Fruit fly (Drosophila melanogaster): ENCODE data around the gene hdm.
A peak's percentile ranks its signal among the peaks of the same experiment; 100 is the strongest.

Gene hdm

DNA sequence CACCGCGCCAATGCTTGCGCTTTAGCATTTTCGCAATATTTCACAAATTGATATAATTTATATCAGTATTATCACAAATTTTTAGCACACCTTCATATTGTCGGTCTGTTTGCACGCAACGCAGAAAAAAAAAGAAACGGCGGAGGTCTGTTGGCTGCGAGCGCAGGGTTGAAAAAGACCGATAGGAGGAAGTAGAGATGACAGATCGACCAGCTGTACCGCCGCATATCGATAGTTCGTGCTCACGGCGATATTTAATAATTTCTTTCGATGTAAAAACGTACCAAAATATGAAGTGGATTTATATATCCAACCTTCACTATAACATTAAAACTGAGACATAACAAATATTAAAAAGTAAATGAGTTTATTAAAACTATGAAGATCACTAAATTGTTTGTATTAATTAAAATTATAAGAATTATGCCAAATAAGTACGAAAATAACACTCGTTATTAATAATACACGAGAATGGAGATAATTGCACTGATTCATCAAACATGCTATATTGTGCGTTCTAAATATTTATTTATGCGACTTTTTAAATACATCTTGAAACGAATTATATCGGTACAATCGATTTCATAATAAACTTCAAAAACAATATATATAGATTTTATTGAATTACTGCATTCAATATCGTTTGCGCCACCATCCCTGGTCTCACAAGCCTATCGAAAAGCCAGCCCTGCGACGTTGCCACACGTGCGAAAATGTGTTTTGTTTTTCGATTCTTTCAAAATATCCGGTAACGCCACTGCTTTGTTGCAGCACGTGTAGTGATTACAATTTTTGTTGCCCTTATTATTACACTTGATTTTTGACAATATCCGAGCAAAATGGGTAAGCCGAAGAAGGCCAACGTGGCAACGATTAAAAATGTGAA, 18.5 kb downstream of the hdm start, which contains the start of the genes RpS6 and bys (continued):
- TF ChIP-seq ap (GFP tag; IDR thresholded peaks at IDR 0.05), result no peak
- TF ChIP-seq Hsf (GFP tag; optimal IDR thresholded peaks at IDR 0.05), result peak; percentile 33
- TF ChIP-seq danr (GFP tag; IDR thresholded peaks at IDR 0.05), result no peak
- TF ChIP-seq eyg (GFP tag; optimal IDR thresholded peaks at IDR 0.05), result peak; percentile 6
- TF ChIP-seq ase (GFP tag; IDR thresholded peaks at IDR 0.05), result peak; percentile 61; the same call in 1 of the 3 replicates
- TF ChIP-seq CG8478 (optimal IDR thresholded peaks at IDR 0.05), result no peak
- TF ChIP-seq salm (tag; optimal IDR thresholded peaks at IDR 0.05), result no peak
- peak; percentile 30; the same call in 1 of the 3 replicates for TF ChIP-seq so (GFP tag; IDR thresholded peaks at IDR 0.05)
- TF ChIP-seq Lim3 (GFP tag; IDR thresholded peaks at IDR 0.05), result no peak
- TF ChIP-seq HLH54F (GFP tag; optimal IDR thresholded peaks at IDR 0.05), result peak; percentile 22
- no peak for TF ChIP-seq repo (GFP tag; optimal IDR thresholded peaks at IDR 0.05)
- TF ChIP-seq CG15514 (GFP tag; optimal IDR thresholded peaks at IDR 0.05), result peak; percentile 22
- TF ChIP-seq ham (GFP tag; IDR thresholded peaks at IDR 0.05), result no peak
- TF ChIP-seq peb (GFP tag; IDR thresholded peaks at IDR 0.05), result no peak
- peak; percentile 41 for TF ChIP-seq kah (GFP tag; optimal IDR thresholded peaks at IDR 0.05)
- TF ChIP-seq Nf-YA (GFP tag; IDR thresholded peaks at IDR 0.05), result no peak
- no peak for TF ChIP-seq CG1529 (GFP tag; optimal IDR thresholded peaks at IDR 0.05)
- no peak for TF ChIP-seq CG14965 (GFP tag; optimal IDR thresholded peaks at IDR 0.05; ENCODE audit: borderline replicate concordance)
- peak; percentile 62 for TF ChIP-seq CG6272 (GFP tag; IDR thresholded peaks at IDR 0.05)
- TF ChIP-seq lmd (GFP tag; IDR thresholded peaks at IDR 0.05), result peak; percentile 30; the same call in 1 of the 2 replicates
- no peak for TF ChIP-seq CG10959 (GFP tag; IDR thresholded peaks at IDR 0.05)
- peak; percentile 3 for TF ChIP-seq CG8924 (tag; optimal IDR thresholded peaks at IDR 0.05)
- no peak for TF ChIP-seq cato (GFP tag; optimal IDR thresholded peaks at IDR 0.05; ENCODE audit: borderline replicate concordance)
- TF ChIP-seq CG11696 (GFP tag; IDR thresholded peaks at IDR 0.05), result no peak
- 0 out of 3 replicates have a peak, but pooled peaks have one; percentile 37 for TF ChIP-seq sr (GFP tag; IDR thresholded peaks at IDR 0.05)
- TF ChIP-seq CG10543 (GFP tag; optimal IDR thresholded peaks at IDR 0.05), result peak; percentile 5
- TF ChIP-seq ken (GFP tag; IDR thresholded peaks at IDR 0.05), result peak; percentile 42; the same call in 1 of the 3 replicates
- no peak for TF ChIP-seq sens (GFP tag)
- TF ChIP-seq CG11085 (GFP tag; IDR thresholded peaks at IDR 0.05), result peak; percentile 55
- TF ChIP-seq CG12744 (GFP tag; optimal IDR thresholded peaks at IDR 0.05), result no peak
- TF ChIP-seq chinmo (GFP tag; IDR thresholded peaks at IDR 0.05; ENCODE audit: partially characterized antibody), result peak; percentile 59; the same call in 1 of the 4 replicates
- TF ChIP-seq tin (GFP tag; optimal IDR thresholded peaks at IDR 0.05), result peak; percentile 36
- peak; percentile 10 for TF ChIP-seq CG10654 (GFP tag; optimal IDR thresholded peaks at IDR 0.05)
- TF ChIP-seq slp2 (GFP tag; optimal IDR thresholded peaks at IDR 0.05), result peak; percentile 7
- TF ChIP-seq fd64A (GFP tag; optimal IDR thresholded peaks at IDR 0.05), result peak; percentile 19
- no peak for TF ChIP-seq pan (optimal IDR thresholded peaks at IDR 0.05)
- TF ChIP-seq pan (GFP tag; optimal IDR thresholded peaks at IDR 0.05 in 1 of 2, IDR thresholded peaks at IDR 0.05 in 1 of 2), result peak in 1 of 2 experiments; percentile 65
- peak; percentile 4 for TF ChIP-seq CG12769 (tag; optimal IDR thresholded peaks at IDR 0.05)
- TF ChIP-seq BtbVII (GFP tag; optimal IDR thresholded peaks at IDR 0.05), result peak; percentile 77
- TF ChIP-seq seq (GFP tag; IDR thresholded peaks at IDR 0.05), result no peak
- peak; percentile 66 for TF ChIP-seq CG13296 (GFP tag; optimal IDR thresholded peaks at IDR 0.05)
- peak; percentile 51 for TF ChIP-seq unpg (GFP tag; optimal IDR thresholded peaks at IDR 0.05)
- TF ChIP-seq sd (tag; optimal IDR thresholded peaks at IDR 0.05), result no peak
- TF ChIP-seq CG12219 (GFP tag; optimal IDR thresholded peaks at IDR 0.05), result peak; percentile 20
- no peak for TF ChIP-seq Atf3 (GFP tag; optimal IDR thresholded peaks at IDR 0.05)
- no peak for TF ChIP-seq HmgZ (tag; optimal IDR thresholded peaks at IDR 0.05)
- TF ChIP-seq shn (GFP tag; optimal IDR thresholded peaks at IDR 0.05), result no peak
- peak; percentile 39 for TF ChIP-seq CG4424 (GFP tag; optimal IDR thresholded peaks at IDR 0.05)
- no peak for TF ChIP-seq C15 (GFP tag; IDR thresholded peaks at IDR 0.05)
- TF ChIP-seq D19A (tag; optimal IDR thresholded peaks at IDR 0.05), result no peak
